Worm (Caenorhabditis elegans): ENCODE measurements around the gene appg-1.

- TF ChIP-seq unc-39 (tag; optimal IDR thresholded peaks at IDR 0.05) = no peak
- peak; percentile 15 for TF ChIP-seq rbr-2 (tag; optimal IDR thresholded peaks at IDR 0.05)
- TF ChIP-seq zag-1 (tag; optimal IDR thresholded peaks at IDR 0.05) = no peak
- no peak for TF ChIP-seq ces-1 (GFP tag; optimal IDR thresholded peaks at IDR 0.05)
- TF ChIP-seq ceh-62 (tag; optimal IDR thresholded peaks at IDR 0.05) = no peak
- TF ChIP-seq ama-1 (optimal IDR thresholded peaks at IDR 0.05) = no peak
- peak; percentile 36 for TF ChIP-seq nhr-28 (tag; optimal IDR thresholded peaks at IDR 0.05)
- TF ChIP-seq ZK337.2 (GFP tag; IDR thresholded peaks at IDR 0.05) = no peak
- peak; percentile 56 for TF ChIP-seq mep-1 (tag; optimal IDR thresholded peaks at IDR 0.05)
- peak; percentile 2 for TF ChIP-seq pqm-1 (tag; optimal IDR thresholded peaks at IDR 0.05)
- TF ChIP-seq snpc-4 (tag; optimal IDR thresholded peaks at IDR 0.05) = no peak
- TF ChIP-seq ztf-11 (tag; optimal IDR thresholded peaks at IDR 0.05) = no peak
- no peak for TF ChIP-seq fkh-10 (GFP tag; optimal IDR thresholded peaks at IDR 0.05)
- no peak for TF ChIP-seq skn-1 (tag; optimal IDR thresholded peaks at IDR 0.05)
These were observed 59.0 kb downstream of the appg-1 start, which contains the start of gene ztf-27 for ce11 chrII:10384680-10385383.

All from whole organism, L4 larva.